Worm (Caenorhabditis elegans) whole organism, late embryonic: ENCODE results near the gene F55A4.7.

Source experiments
- Y22D7AL.16 ChIP-seq: sonication (generic microtip); optimal IDR thresholded peaks from 2 replicates; lab custom pipeline; 2016; ENCODE audit warnings: missing genetic modification characterization, missing compliant biosample characterization
- ama-1 ChIP-seq: fragments of 150-350 bp; optimal IDR thresholded peaks from 2 replicates; lab custom pipeline; 2014
- eyg-1 ChIP-seq: sonication (generic microtip); optimal IDR thresholded peaks from 2 replicates; lab custom pipeline; 2016; ENCODE audit warnings: missing genotype, missing genetic modification characterization, missing compliant biosample characterization
- nfya-1 ChIP-seq: sonication (generic microtip); optimal IDR thresholded peaks from 2 replicates; lab custom pipeline; 2017; ENCODE audit warnings: missing genetic modification characterization, mild to moderate bottlenecking, missing compliant biosample characterization, antibody characterized with exemption, moderate library complexity
- nhr-11 ChIP-seq: fragments of 150-350 bp; optimal IDR thresholded peaks from 2 replicates; lab custom pipeline; 2014; ENCODE audit warnings: missing biosample characterization, missing genetic modification characterization
- pha-4 ChIP-seq: fragments of 150-350 bp; optimal IDR thresholded peaks from 2 replicates; lab custom pipeline; 2018; ENCODE audit warnings: missing biosample characterization, missing genetic modification reagents, missing genetic modification characterization
- sox-4 ChIP-seq: sonication (generic microtip); optimal IDR thresholded peaks from 2 replicates; lab custom pipeline; 2017; ENCODE audit warnings: mild to moderate bottlenecking, missing genetic modification characterization, inconsistent platforms, missing compliant biosample characterization
- ttx-3 ChIP-seq: sonication (generic microtip); optimal IDR thresholded peaks from 2 replicates; lab custom pipeline; 2016; ENCODE audit warnings: missing genetic modification reagents, missing genetic modification characterization, missing compliant biosample characterization
- unc-3 ChIP-seq, 2 experiments: fragments of 200-800 bp in 1 of 2; sonication (Bioruptor generic) in 1 of 2; sonication (generic microtip) in 1 of 2; conservative IDR thresholded peaks in 1 of 2; optimal IDR thresholded peaks in 1 of 2; 2 replicates each; pipeline versions ENCODE4 v1.3.6 to Lab custom; 2016 to 2022; ENCODE audit warnings: missing compliant biosample characterization in 2 of 2, missing genetic modification characterization in 2 of 2, missing genetic modification reagents in 1 of 2
- ztf-16 ChIP-seq: sonication (generic microtip); optimal IDR thresholded peaks from 2 replicates; lab custom pipeline; 2017; ENCODE audit warnings: missing genetic modification characterization, missing compliant biosample characterization

DNA sequence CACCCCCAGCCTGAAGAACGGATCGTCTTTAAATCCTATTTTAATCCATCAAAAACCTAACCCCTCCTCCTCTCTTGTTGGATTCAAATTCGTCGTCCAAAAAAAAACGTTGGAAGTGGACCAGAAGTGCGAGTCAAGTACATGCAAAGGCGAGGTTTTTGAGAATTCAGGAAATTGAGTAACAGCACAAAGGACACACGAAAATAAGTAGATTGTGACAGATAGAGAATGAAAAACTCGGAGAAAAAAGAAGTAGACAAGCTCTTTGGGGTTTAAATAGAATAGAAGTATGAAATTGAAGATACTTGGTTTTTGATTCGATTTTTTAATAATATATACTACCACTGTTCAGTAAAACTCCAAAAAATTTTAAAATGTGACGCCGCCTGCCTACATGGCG is 23.5 kb downstream of the F55A4.7 start:
- TF ChIP-seq ztf-16 (tag; lab: Kevin White, UChicago) (no peak), sox-4 (tag; lab: Kevin White, UChicago) (no peak), nfya-1 (no peak), ttx-3 (no peak), unc-3 (GFP tag; conservative IDR thresholded peaks at IDR 0.05; lab: Robert Waterston, UW) (no peak), unc-3 (tag; optimal IDR thresholded peaks at IDR 0.05; lab: Kevin White, UChicago) (no peak), pha-4 (tag; lab: Kevin White, UChicago) (no peak), ama-1 (no peak), Y22D7AL.16 (tag; lab: Kevin White, UChicago) (no peak), eyg-1 (no peak), nhr-11 (tag; lab: Kevin White, UChicago) (no peak)
